Worm (Caenorhabditis elegans) whole organism, late embryonic: ENCODE data around the gene cest-2.2.

Experiments
- C08G9.2 ChIP-seq: sonication (generic microtip); optimal IDR thresholded peaks from 2 replicates; lab custom pipeline; 2016; ENCODE audit warnings: mild to moderate bottlenecking, missing genetic modification characterization, moderate library complexity, missing compliant biosample characterization
- F13H6.1 ChIP-seq: sonication (generic microtip); optimal IDR thresholded peaks from 2 replicates; lab custom pipeline; 2016; ENCODE audit warnings: missing genetic modification characterization, missing compliant biosample characterization
- K09A11.1 ChIP-seq: sonication (generic microtip); optimal IDR thresholded peaks from 2 replicates; lab custom pipeline; 2017; ENCODE audit warnings: antibody characterized with exemption, mild to moderate bottlenecking, missing genetic modification characterization, missing compliant biosample characterization; ENCODE audit not compliant: insufficient read depth
- T23F11.4 ChIP-seq: fragments of 200-800 bp; sonication (Bioruptor generic); optimal IDR thresholded peaks from 2 replicates; lab custom pipeline; 2018; ENCODE audit warnings: mild to moderate bottlenecking, missing genetic modification characterization, missing compliant biosample characterization
- ceh-18 ChIP-seq: sonication (generic microtip); optimal IDR thresholded peaks from 2 replicates; lab custom pipeline; 2016; ENCODE audit warnings: missing genetic modification characterization, missing compliant biosample characterization
- ceh-31 ChIP-seq: sonication (generic microtip); optimal IDR thresholded peaks from 2 replicates; lab custom pipeline; 2016; ENCODE audit warnings: missing genetic modification characterization, missing compliant biosample characterization
- ceh-34 ChIP-seq: sonication (generic microtip); optimal IDR thresholded peaks from 2 replicates; lab custom pipeline; 2016; ENCODE audit warnings: mild to moderate bottlenecking, missing genetic modification characterization, missing compliant biosample characterization
- ceh-9 ChIP-seq: sonication (generic microtip); optimal IDR thresholded peaks from 2 replicates; lab custom pipeline; 2016; ENCODE audit warnings: mild to moderate bottlenecking, missing genetic modification characterization, inconsistent platforms, missing compliant biosample characterization
- che-1 ChIP-seq: sonication (generic microtip); optimal IDR thresholded peaks from 2 replicates; lab custom pipeline; 2016; ENCODE audit warnings: mild to moderate bottlenecking, missing genetic modification characterization, missing compliant biosample characterization
- dmd-4 ChIP-seq: sonication (generic microtip); optimal IDR thresholded peaks from 2 replicates; lab custom pipeline; 2016; ENCODE audit warnings: borderline replicate concordance, missing genetic modification characterization, missing compliant biosample characterization
- dve-1 ChIP-seq: sonication (generic microtip); optimal IDR thresholded peaks from 2 replicates; lab custom pipeline; 2017; ENCODE audit warnings: antibody characterized with exemption, mild to moderate bottlenecking, missing genetic modification characterization, missing compliant biosample characterization
- elt-4 ChIP-seq: sonication (generic microtip); optimal IDR thresholded peaks from 2 replicates; lab custom pipeline; 2016; ENCODE audit warnings: missing genetic modification characterization, missing compliant biosample characterization
- ets-4 ChIP-seq: sonication (generic microtip); optimal IDR thresholded peaks from 2 replicates; lab custom pipeline; 2016; ENCODE audit warnings: missing genetic modification characterization, missing compliant biosample characterization
- fax-1 ChIP-seq: sonication (generic microtip); optimal IDR thresholded peaks from 2 replicates; lab custom pipeline; 2016; ENCODE audit warnings: missing genotype, missing genetic modification characterization, missing compliant biosample characterization
- fkh-10 ChIP-seq: fragments of 150-350 bp; optimal IDR thresholded peaks from 2 replicates; lab custom pipeline; 2014; ENCODE audit warnings: missing biosample characterization, missing genetic modification reagents, missing genetic modification characterization
- fkh-6 ChIP-seq: sonication (generic microtip); optimal IDR thresholded peaks from 2 replicates; lab custom pipeline; 2016; ENCODE audit warnings: missing genetic modification characterization, missing compliant biosample characterization
- hlh-30 ChIP-seq: sonication (generic microtip); optimal IDR thresholded peaks from 2 replicates; lab custom pipeline; 2017; ENCODE audit warnings: antibody characterized with exemption, missing genetic modification characterization, missing compliant biosample characterization; ENCODE audit not compliant: insufficient read depth
- hlh-8 ChIP-seq: sonication (generic microtip); optimal IDR thresholded peaks from 2 replicates; lab custom pipeline; 2016; ENCODE audit warnings: missing genotype, missing genetic modification characterization, missing compliant biosample characterization
- lin-11 ChIP-seq: fragments of 200-800 bp; sonication (Bioruptor generic); optimal IDR thresholded peaks from 2 replicates; lab custom pipeline; 2018; ENCODE audit warnings: mild to moderate bottlenecking, missing genetic modification characterization, missing compliant biosample characterization
- madf-2 ChIP-seq: sonication (generic microtip); optimal IDR thresholded peaks from 2 replicates; lab custom pipeline; 2017; ENCODE audit warnings: missing genetic modification characterization, missing compliant biosample characterization
- nfya-1 ChIP-seq: sonication (generic microtip); optimal IDR thresholded peaks from 2 replicates; lab custom pipeline; 2017; ENCODE audit warnings: missing genetic modification characterization, mild to moderate bottlenecking, missing compliant biosample characterization, antibody characterized with exemption, moderate library complexity
- nhr-11 ChIP-seq: fragments of 150-350 bp; optimal IDR thresholded peaks from 2 replicates; lab custom pipeline; 2014; ENCODE audit warnings: missing biosample characterization, missing genetic modification characterization
- pag-3 ChIP-seq: sonication (generic microtip); optimal IDR thresholded peaks from 2 replicates; lab custom pipeline; 2016; ENCODE audit warnings: missing compliant biosample characterization, missing genetic modification characterization, borderline replicate concordance
- pat-9 ChIP-seq: fragments of 200-800 bp; sonication (Bioruptor generic); optimal IDR thresholded peaks from 2 replicates; lab custom pipeline; 2018; ENCODE audit warnings: mild to moderate bottlenecking, missing genetic modification characterization, moderate library complexity, missing compliant biosample characterization
- pax-1 ChIP-seq: fragments of 150-350 bp; optimal IDR thresholded peaks from 2 replicates; lab custom pipeline; 2014; ENCODE audit warnings: missing biosample characterization, missing genetic modification characterization
- pha-2 ChIP-seq: sonication (generic microtip); optimal IDR thresholded peaks from 2 replicates; lab custom pipeline; 2017; ENCODE audit warnings: mild to moderate bottlenecking, missing genetic modification characterization, missing compliant biosample characterization
- ref-2 ChIP-seq: sonication (generic microtip); optimal IDR thresholded peaks from 2 replicates; lab custom pipeline; 2016; ENCODE audit warnings: missing genetic modification characterization, missing compliant biosample characterization
- rnt-1 ChIP-seq: sonication (generic microtip); optimal IDR thresholded peaks from 2 replicates; lab custom pipeline; 2016; ENCODE audit warnings: missing genetic modification characterization, missing compliant biosample characterization
- sdc-2 ChIP-seq: sonication (generic microtip); optimal IDR thresholded peaks from 2 replicates; lab custom pipeline; 2016; ENCODE audit warnings: missing genotype, missing genetic modification characterization, missing compliant biosample characterization
- sox-2 ChIP-seq: fragments of 200-800 bp; sonication (Bioruptor generic); IDR thresholded peaks from 2 replicates; pipeline ENCODE4 v1.3.6; 2022; ENCODE audit warnings: missing genetic modification reagents, missing genetic modification characterization, missing compliant biosample characterization
- syd-9 ChIP-seq: sonication (generic microtip); optimal IDR thresholded peaks from 2 replicates; lab custom pipeline; 2016; ENCODE audit warnings: mild to moderate bottlenecking, missing genetic modification characterization, moderate library complexity, missing compliant biosample characterization
- tbx-2 ChIP-seq: sonication (generic microtip); optimal IDR thresholded peaks from 2 replicates; lab custom pipeline; 2016; ENCODE audit warnings: missing genetic modification characterization, missing compliant biosample characterization
- tbx-7 ChIP-seq: sonication (generic microtip); optimal IDR thresholded peaks from 2 replicates; lab custom pipeline; 2016; ENCODE audit warnings: missing genotype, missing genetic modification characterization, missing compliant biosample characterization
- unc-42 ChIP-seq: sonication (generic microtip); optimal IDR thresholded peaks from 2 replicates; lab custom pipeline; 2016; ENCODE audit warnings: missing genotype, missing genetic modification characterization, missing compliant biosample characterization
- ztf-16 ChIP-seq: sonication (generic microtip); optimal IDR thresholded peaks from 2 replicates; lab custom pipeline; 2017; ENCODE audit warnings: missing genetic modification characterization, missing compliant biosample characterization

The cest-2.2 gene

ce11 chrV:14153615-14154014 is 21.5 kb downstream of the cest-2.2 start (continued):
- TF ChIP-seq pha-2 (tag; lab: Kevin White, UChicago): no peak
- no peak for TF ChIP-seq unc-42 (tag; lab: Kevin White, UChicago)
- no peak for TF ChIP-seq nhr-11
- TF ChIP-seq nfya-1: no peak
- TF ChIP-seq che-1 (tag; lab: Kevin White, UChicago): no peak
- no peak for TF ChIP-seq pag-3 (tag; lab: Kevin White, UChicago)
- TF ChIP-seq syd-9 (tag; lab: Kevin White, UChicago): peak; percentile 30
- no peak for TF ChIP-seq fkh-6 (tag; lab: Kevin White, UChicago)
- TF ChIP-seq pax-1 (tag; lab: Kevin White, UChicago): no peak
- peak; percentile 46 for TF ChIP-seq ceh-18 (tag; lab: Kevin White, UChicago)
- no peak for TF ChIP-seq ceh-9 (tag; lab: Kevin White, UChicago)
- TF ChIP-seq sox-2 (GFP tag; lab: Robert Waterston, UW): no peak
- no peak for TF ChIP-seq tbx-2 (tag; lab: Kevin White, UChicago)
- TF ChIP-seq sdc-2 (tag; lab: Kevin White, UChicago): no peak
- no peak for TF ChIP-seq fkh-10
- TF ChIP-seq C08G9.2: no peak
- TF ChIP-seq T23F11.4 (GFP tag; lab: Kevin White, UChicago): no peak

- TF ChIP-seq hlh-8: no peak
- no peak for TF ChIP-seq hlh-30 (tag; lab: Kevin White, UChicago)
- TF ChIP-seq madf-2: no peak
- TF ChIP-seq T23F11.4 (GFP tag; lab: Kevin White, UChicago): no peak
- no peak for TF ChIP-seq fkh-10
- TF ChIP-seq ceh-34 (tag; lab: Kevin White, UChicago): no peak
Observed at ce11 chrV:14150966-14151365, 24.2 kb downstream of the cest-2.2 start.

ce11 chrV:14149125-14149524 is 26.0 kb downstream of the cest-2.2 start:
- TF ChIP-seq C08G9.2 (no peak), pat-9 (tag; lab: Kevin White, UChicago) (no peak), ceh-18 (tag; lab: Kevin White, UChicago) (no peak), ztf-16 (tag; lab: Kevin White, UChicago) (no peak), K09A11.1 (no peak), dmd-4 (tag; lab: Kevin White, UChicago) (no peak), dve-1 (tag; lab: Kevin White, UChicago) (no peak), ceh-34 (tag; lab: Kevin White, UChicago) (no peak), hlh-30 (tag; lab: Kevin White, UChicago) (no peak), sdc-2 (tag; lab: Kevin White, UChicago) (no peak), sox-2 (GFP tag; lab: Robert Waterston, UW) (no peak)

DNA sequence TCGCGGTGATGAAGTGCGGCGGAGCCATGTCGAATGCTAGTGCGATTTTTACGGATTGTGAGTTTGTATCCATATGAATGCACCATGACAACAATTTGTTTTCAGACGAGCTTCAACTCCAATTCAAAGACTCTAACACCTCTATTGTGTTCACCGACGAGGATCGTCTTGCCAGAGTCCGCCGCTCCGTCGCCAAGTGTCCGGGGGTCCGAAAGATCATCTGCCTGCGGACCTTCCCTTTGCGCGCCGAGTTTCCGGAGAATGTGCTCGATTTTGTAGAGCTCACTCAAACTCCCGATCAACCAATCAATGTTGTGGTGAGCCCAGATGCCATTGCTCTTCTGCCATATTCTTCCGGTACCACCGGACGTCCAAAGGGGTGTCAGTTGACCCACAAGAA is 28.0 kb downstream of the cest-2.2 start:
- TF ChIP-seq ref-2 (tag; lab: Kevin White, UChicago) (no peak), C08G9.2 (no peak), elt-4 (no peak), ceh-9 (tag; lab: Kevin White, UChicago) (no peak), rnt-1 (tag; lab: Kevin White, UChicago) (no peak), fkh-10 (no peak), lin-11 (tag; lab: Kevin White, UChicago) (no peak), pat-9 (tag; lab: Kevin White, UChicago) (no peak), syd-9 (tag; lab: Kevin White, UChicago) (no peak), ceh-31 (no peak), nfya-1 (no peak), F13H6.1 (tag; lab: Kevin White, UChicago) (no peak), ets-4 (tag; lab: Kevin White, UChicago) (no peak), tbx-7 (no peak)
- TF ChIP-seq, all 69 proteins: peak for 0

DNA sequence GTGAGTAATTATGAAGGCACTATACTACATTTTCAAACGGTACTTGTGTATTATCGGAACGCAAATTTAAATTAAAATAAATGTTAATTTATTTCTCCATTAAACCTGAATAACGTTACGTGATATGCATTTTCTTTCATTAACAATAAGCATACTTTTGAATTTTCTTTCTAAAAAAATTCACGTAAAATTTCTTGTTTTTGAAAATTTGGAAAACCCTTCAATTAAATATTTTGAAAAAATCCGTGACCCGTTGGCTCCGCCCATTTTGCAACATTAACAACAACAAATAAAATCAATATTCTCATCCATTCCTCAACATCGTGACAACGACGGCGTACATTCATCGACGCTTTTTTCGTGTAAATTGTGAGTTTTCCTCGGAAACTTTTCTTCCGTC is 29.0 kb downstream of the cest-2.2 start, which contains the start of gene acs-10:
Gene acs-10 (plus strand): TSS at position 301 of the 400 bp plus-strand sequence.
- no peak for TF ChIP-seq nhr-11
- TF ChIP-seq ztf-16 (tag; lab: Kevin White, UChicago): no peak
- TF ChIP-seq rnt-1 (tag; lab: Kevin White, UChicago): no peak
- no peak for TF ChIP-seq fax-1 (tag; lab: Kevin White, UChicago)
- no peak for TF ChIP-seq ref-2 (tag; lab: Kevin White, UChicago)
